Worm (Caenorhabditis elegans) whole organism, early embryonic: Measurements from ENCODE around the gene arrd-17.
A peak's percentile ranks its signal among the peaks of the same experiment; 100 is the strongest.

Source experiments
- B0310.2 ChIP-seq: sonication (generic microtip); optimal IDR thresholded peaks from 2 replicates; lab custom pipeline; 2016; ENCODE audit warnings: mild to moderate bottlenecking, missing genetic modification characterization, missing compliant biosample characterization
- F13C5.2 ChIP-seq: sonication (generic microtip); optimal IDR thresholded peaks from 2 replicates; lab custom pipeline; 2017; ENCODE audit warnings: mild to moderate bottlenecking, missing genetic modification characterization, inconsistent platforms, missing compliant biosample characterization
- aly-1 ChIP-seq: sonication (generic microtip); optimal IDR thresholded peaks from 2 replicates; lab custom pipeline; 2016; ENCODE audit warnings: missing genetic modification characterization, missing compliant biosample characterization
- ama-1 ChIP-seq: fragments of 150-350 bp; optimal IDR thresholded peaks from 2 replicates; lab custom pipeline; 2014
- ceh-13 ChIP-seq: fragments of 200-800 bp; sonication (Bioruptor generic); optimal IDR thresholded peaks from 2 replicates; lab custom pipeline; 2018; ENCODE audit warnings: mild to moderate bottlenecking, missing genetic modification characterization, missing compliant biosample characterization
- ceh-36 ChIP-seq: sonication (generic microtip); optimal IDR thresholded peaks from 2 replicates; lab custom pipeline; 2016; ENCODE audit warnings: missing genetic modification characterization, inconsistent platforms, missing compliant biosample characterization
- ets-7 ChIP-seq: sonication (generic microtip); optimal IDR thresholded peaks from 2 replicates; lab custom pipeline; 2016; ENCODE audit warnings: missing genotype, missing genetic modification characterization, missing compliant biosample characterization
- flt-1 ChIP-seq: fragments of 200-800 bp; sonication (Bioruptor generic); IDR thresholded peaks from 2 replicates; pipeline ENCODE4 v1.3.6; 2022; ENCODE audit warnings: missing genetic modification characterization, missing compliant biosample characterization
- hmbx-1 ChIP-seq: sonication (generic microtip); optimal IDR thresholded peaks from 2 replicates; lab custom pipeline; 2016; ENCODE audit warnings: mild to moderate bottlenecking, missing genetic modification characterization, missing compliant biosample characterization
- hmg-4 ChIP-seq: fragments of 200-800 bp; sonication (Bioruptor generic); optimal IDR thresholded peaks from 2 replicates; lab custom pipeline; 2018; ENCODE audit warnings: mild to moderate bottlenecking, missing genetic modification characterization, missing compliant biosample characterization
- hnd-1 ChIP-seq: sonication (generic microtip); optimal IDR thresholded peaks from 2 replicates; lab custom pipeline; 2016; ENCODE audit warnings: missing genetic modification characterization, missing compliant biosample characterization
- pes-1 ChIP-seq: fragments of 200-800 bp; sonication (Bioruptor generic); IDR thresholded peaks from 2 replicates; pipeline ENCODE4 v1.3.6; 2022; ENCODE audit warnings: missing genetic modification reagents, missing genetic modification characterization, missing compliant biosample characterization
- scrt-1 ChIP-seq: fragments of 200-800 bp; sonication (Bioruptor generic); IDR thresholded peaks from 2 replicates; pipeline ENCODE4 v1.3.6; 2022; ENCODE audit warnings: missing genetic modification characterization, missing compliant biosample characterization
- sea-1 ChIP-seq: fragments of 200-800 bp; sonication (Bioruptor generic); conservative IDR thresholded peaks from 2 replicates; pipeline ENCODE4 v1.3.6; 2022; ENCODE audit warnings: missing genetic modification characterization, missing compliant biosample characterization
- tbx-11 ChIP-seq: fragments of 200-800 bp; sonication (Bioruptor generic); IDR thresholded peaks from 2 replicates; pipeline ENCODE4 v1.3.6; 2022; ENCODE audit warnings: missing genetic modification characterization, missing compliant biosample characterization
- tbx-37 ChIP-seq: fragments of 200-800 bp; sonication (Bioruptor generic); conservative IDR thresholded peaks from 2 replicates; pipeline ENCODE4 v1.3.6; 2022; ENCODE audit warnings: missing genetic modification reagents, missing genetic modification characterization, missing compliant biosample characterization
- tra-4 ChIP-seq: sonication (generic microtip); optimal IDR thresholded peaks from 2 replicates; lab custom pipeline; 2017; ENCODE audit warnings: missing genetic modification characterization, missing compliant biosample characterization

Gene arrd-17

DNA sequence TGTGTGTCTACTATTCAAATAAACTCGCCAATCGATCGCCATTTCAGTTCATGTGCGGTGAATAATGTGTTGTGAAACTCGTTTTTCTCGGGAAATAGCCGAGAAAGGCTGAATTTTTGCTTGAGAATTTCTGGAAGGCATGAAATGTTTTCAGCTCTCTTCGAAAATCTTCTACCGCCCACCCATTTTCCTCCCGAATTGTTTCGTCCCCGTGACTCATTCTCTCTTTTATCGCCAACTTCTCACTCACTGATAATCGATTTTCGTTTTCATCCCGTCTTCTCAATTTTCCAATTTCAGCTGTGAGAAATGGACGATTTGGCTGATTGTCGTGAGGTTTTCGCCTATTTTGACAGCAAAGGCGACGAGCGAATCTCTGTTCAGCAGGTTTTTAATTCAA lies 7.6 kb downstream of the arrd-17 start, which contains the start of gene mlc-5:
mlc-5 (plus strand) TSS at position 301 of the 400 bp plus-strand sequence.
- TF ChIP-seq scrt-1 = no peak
- no peak for TF ChIP-seq hnd-1 (tag; lab: Kevin White, UChicago)
- TF ChIP-seq tbx-37 (GFP tag; lab: Robert Waterston, UW) = no peak
- TF ChIP-seq ets-7 = no peak

DNA sequence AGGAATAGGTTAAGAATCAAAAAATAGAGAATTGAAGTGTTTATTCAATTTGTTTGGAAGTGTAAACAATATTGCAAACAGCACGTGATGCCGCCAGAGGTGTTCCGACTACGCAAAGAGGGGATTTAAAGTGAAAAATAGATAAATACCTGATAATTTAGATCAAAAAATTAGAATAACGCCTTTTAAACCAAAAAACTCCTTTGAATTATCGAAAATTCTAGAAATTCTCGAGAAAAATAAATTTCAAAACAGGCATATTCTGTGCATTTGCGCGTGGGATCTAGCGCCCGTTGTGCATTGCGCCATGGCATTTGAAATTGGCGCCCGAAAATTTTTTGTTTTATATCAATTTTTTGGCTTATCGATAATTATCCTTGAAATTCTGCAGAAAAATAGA lies 8.3 kb downstream of the arrd-17 start, which contains the start of gene hip-1:
hip-1 (minus strand) TSS at position 225 of the 400 bp plus-strand sequence.
- no peak for TF ChIP-seq ceh-13 (GFP tag; lab: Kevin White, UChicago)
- TF ChIP-seq hmg-4 (GFP tag; lab: Kevin White, UChicago) = no peak
- TF ChIP-seq tbx-11 (GFP tag; lab: Robert Waterston, UW) = no peak
- no peak for TF ChIP-seq tbx-37 (GFP tag; lab: Robert Waterston, UW)
- no peak for TF ChIP-seq pes-1 (GFP tag; lab: Robert Waterston, UW)

DNA sequence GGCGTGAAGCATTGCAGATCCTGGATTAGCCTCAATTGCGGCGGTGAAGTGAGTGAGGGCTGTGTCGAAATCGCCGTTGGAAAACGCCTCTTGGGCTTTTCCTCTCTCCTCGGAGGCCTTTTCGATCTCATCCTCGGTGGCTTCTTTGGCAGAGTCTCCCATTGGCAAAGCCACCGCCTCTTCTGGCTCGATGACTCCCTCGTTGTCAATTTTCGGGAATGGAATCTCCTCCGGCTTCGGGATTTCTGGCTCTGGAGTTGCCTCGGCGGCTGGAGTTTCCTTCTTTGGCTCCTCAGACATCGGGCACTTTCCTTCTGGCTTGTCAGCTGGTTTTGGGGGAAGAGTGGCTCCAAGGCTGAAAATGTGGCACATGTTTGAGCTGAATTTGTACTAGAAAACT lies 8.9 kb downstream of the arrd-17 start:
- TF ChIP-seq ets-7 = no peak
- 0 out of 2 replicates have a peak, but pooled peaks have one; percentile 22 for TF ChIP-seq sea-1 (GFP tag; lab: Robert Waterston, UW)

DNA sequence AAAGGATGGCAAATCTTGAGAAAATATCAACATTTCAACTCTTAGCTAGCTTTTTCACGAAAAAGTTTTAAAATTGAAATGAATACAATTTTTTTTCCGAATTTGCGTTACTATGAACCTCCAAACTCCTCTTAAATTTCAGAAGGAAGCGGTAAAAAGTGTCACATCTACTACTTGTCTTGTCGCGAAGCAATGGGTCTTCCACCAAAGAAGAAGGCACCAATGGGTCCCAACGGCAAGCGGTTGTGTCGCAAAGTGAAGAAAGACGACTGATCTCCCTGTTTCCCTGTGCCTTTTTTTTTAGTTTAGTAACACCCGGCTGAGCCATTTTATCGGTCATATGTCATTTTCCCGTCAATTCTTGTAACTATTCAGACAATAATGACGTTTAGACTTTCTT lies 9.6 kb downstream of the arrd-17 start:
- no peak for TF ChIP-seq sea-1 (GFP tag; lab: Robert Waterston, UW)
- TF ChIP-seq hmbx-1 (tag; lab: Kevin White, UChicago) = no peak
- TF ChIP-seq flt-1 (GFP tag; lab: Robert Waterston, UW) = no peak
- TF ChIP-seq ceh-13 (GFP tag; lab: Kevin White, UChicago) = no peak
- TF ChIP-seq pes-1 (GFP tag; lab: Robert Waterston, UW) = no peak

DNA sequence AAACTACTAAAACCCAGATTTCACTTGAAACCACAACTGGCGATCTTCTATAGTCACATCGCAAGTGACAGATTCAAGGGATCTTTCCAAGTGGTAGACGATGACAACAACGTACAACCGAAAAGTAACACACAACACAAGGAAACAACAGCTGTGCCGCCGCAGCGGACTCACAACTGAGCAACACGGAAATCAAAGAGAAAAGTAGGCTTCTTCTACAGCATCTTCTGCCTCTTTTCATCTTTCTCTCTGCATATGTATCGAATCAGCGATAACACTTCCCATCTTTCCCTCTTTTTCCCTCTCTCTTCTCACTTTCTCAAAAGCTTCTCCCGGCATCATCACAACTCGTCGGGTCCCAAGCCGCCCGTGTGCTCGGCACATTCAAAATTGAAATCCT lies 13.8 kb downstream of the arrd-17 start, which contains the start of gene T12D8.9:
T12D8.9 (plus strand) TSS at position 312 of the 400 bp plus-strand sequence.
- no peak for TF ChIP-seq scrt-1
- no peak for TF ChIP-seq sea-1 (GFP tag; lab: Robert Waterston, UW)
- TF ChIP-seq ama-1 = no peak
- no peak for TF ChIP-seq B0310.2
- no peak for TF ChIP-seq hnd-1 (tag; lab: Kevin White, UChicago)
- TF ChIP-seq hmbx-1 (tag; lab: Kevin White, UChicago) = no peak
- TF ChIP-seq flt-1 (GFP tag; lab: Robert Waterston, UW) = no peak
- no peak for TF ChIP-seq ets-7
- no peak for TF ChIP-seq ceh-36
- no peak for TF ChIP-seq F13C5.2
- no peak for TF ChIP-seq pes-1 (GFP tag; lab: Robert Waterston, UW)
- no peak for TF ChIP-seq tbx-11 (GFP tag; lab: Robert Waterston, UW)
- TF ChIP-seq tbx-37 (GFP tag; lab: Robert Waterston, UW) = no peak
- TF ChIP-seq tra-4 = no peak
- no peak for TF ChIP-seq ceh-13 (GFP tag; lab: Kevin White, UChicago)

DNA sequence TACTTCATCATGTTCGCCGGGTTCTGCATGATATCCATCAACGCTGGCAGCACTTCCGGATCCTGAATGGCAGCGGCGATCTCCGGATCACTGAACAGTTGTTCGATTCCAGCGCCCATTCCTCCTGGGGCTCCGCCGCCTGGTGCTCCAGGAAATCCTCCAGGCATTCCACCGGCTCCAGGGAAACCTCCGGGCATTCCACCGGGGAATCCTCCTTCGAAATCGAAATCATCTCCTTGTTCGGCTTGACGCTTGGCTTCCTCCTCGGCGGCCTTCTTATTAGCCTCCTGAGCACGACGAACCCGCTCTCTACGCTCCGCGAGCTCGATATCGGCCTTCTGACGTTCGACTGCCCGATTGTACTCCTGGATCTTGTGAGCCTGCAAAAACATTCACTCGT lies 15.1 kb downstream of the arrd-17 start:
- TF ChIP-seq hmg-4 (GFP tag; lab: Kevin White, UChicago) = peak; percentile 21
- TF ChIP-seq tbx-37 (GFP tag; lab: Robert Waterston, UW) = no peak

DNA sequence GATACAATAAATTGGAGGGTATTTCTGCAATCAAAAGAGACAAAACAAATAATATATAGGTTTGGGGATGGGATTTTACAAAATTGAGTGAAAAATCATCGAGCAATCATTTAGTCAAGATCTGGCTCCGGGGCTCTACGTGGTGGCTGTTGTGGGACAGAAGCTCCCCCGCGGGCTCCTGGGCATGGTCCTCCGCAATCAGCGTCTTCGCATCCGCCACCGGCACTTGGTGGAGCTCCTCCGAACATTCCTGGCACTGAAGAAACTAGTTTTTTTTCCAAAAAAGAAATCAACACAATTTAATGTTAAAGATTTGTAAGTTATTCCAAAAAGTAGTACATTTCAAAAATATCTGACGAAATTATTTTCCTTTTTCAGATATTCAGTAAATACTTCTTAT lies 15.9 kb downstream of the arrd-17 start:
- TF ChIP-seq pes-1 (GFP tag; lab: Robert Waterston, UW) (no peak), ceh-36 (no peak), hmbx-1 (tag; lab: Kevin White, UChicago) (no peak), hnd-1 (tag; lab: Kevin White, UChicago) (no peak), hmg-4 (GFP tag; lab: Kevin White, UChicago) (no peak), flt-1 (GFP tag; lab: Robert Waterston, UW) (no peak), tra-4 (no peak), ets-7 (no peak), B0310.2 (no peak), scrt-1 (no peak), ceh-13 (GFP tag; lab: Kevin White, UChicago) (no peak), tbx-11 (GFP tag; lab: Robert Waterston, UW) (no peak), sea-1 (GFP tag; lab: Robert Waterston, UW) (no peak), aly-1 (tag; lab: Kevin White, UChicago) (no peak), tbx-37 (GFP tag; lab: Robert Waterston, UW) (no peak)

DNA sequence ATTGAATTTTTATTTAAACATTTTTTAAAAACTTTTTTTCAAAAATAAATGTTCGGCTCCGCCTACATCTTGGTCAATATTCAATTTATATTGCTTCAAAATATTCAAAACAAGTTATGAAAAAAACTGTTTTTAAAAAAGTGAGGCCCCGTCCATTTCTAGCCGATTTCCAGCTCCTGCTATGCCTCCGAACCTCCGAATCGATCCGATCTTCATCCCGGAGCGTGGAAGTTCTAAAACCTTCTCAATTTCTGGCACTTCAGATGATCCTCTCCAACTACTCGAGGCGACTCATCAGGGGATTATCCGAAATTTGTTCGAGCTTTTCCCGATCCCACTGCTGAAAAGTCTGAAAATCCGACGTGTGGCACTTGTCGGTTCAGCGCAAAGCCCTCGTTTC lies 16.4 kb downstream of the arrd-17 start:
- TF ChIP-seq scrt-1 = no peak
- TF ChIP-seq aly-1 (tag; lab: Kevin White, UChicago) = no peak
- TF ChIP-seq ets-7 = no peak

DNA sequence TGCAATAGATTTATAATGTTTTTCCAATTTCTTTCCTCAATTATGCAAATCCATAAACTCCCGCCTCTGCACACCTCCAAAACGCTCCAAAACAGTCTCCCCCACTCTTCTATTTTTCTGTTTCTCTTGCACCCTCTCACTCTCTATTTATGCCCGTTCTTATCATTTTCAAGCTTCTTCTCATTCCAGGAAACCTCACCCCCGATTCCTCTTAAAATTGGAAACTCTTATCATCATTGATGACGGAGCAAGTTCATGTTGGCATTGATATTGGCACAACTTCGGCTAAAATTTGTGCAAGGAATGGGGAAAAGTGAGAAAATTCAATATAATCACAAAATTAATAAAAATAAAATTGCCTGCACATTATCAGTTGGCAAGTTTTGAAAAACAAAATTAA lies 22.8 kb downstream of the arrd-17 start, which contains the start of gene shpk-1:
shpk-1 (plus strand) TSS at position 188 of the 400 bp plus-strand sequence.
- TF ChIP-seq sea-1 (GFP tag; lab: Robert Waterston, UW) = no peak
- no peak for TF ChIP-seq aly-1 (tag; lab: Kevin White, UChicago)
- TF ChIP-seq hnd-1 (tag; lab: Kevin White, UChicago) = no peak
- TF ChIP-seq ceh-13 (GFP tag; lab: Kevin White, UChicago) = no peak
